Worm (Caenorhabditis elegans) whole organism, young adult: ENCODE data around the gene F20E11.17.

Experiments used
- F55B11.4 ChIP-seq: sonication (generic microtip); optimal IDR thresholded peaks from 2 replicates; lab custom pipeline; 2016; ENCODE audit warnings: missing compliant biosample characterization, missing genetic modification characterization, borderline replicate concordance; ENCODE audit not compliant: insufficient read depth
- efl-1 ChIP-seq: fragments of 150-350 bp; optimal IDR thresholded peaks from 2 replicates; lab custom pipeline; 2014; ENCODE audit warnings: missing biosample characterization, missing genetic modification reagents, missing genetic modification characterization
- tbx-9 ChIP-seq: sonication (generic microtip); optimal IDR thresholded peaks from 2 replicates; lab custom pipeline; 2016; ENCODE audit warnings: borderline replicate concordance, missing genetic modification characterization, inconsistent platforms, missing compliant biosample characterization
- unc-62 ChIP-seq: fragments of 150-350 bp; optimal IDR thresholded peaks from 2 replicates; lab custom pipeline; 2014; ENCODE audit warnings: missing biosample characterization, missing genetic modification reagents, missing genetic modification characterization

DNA sequence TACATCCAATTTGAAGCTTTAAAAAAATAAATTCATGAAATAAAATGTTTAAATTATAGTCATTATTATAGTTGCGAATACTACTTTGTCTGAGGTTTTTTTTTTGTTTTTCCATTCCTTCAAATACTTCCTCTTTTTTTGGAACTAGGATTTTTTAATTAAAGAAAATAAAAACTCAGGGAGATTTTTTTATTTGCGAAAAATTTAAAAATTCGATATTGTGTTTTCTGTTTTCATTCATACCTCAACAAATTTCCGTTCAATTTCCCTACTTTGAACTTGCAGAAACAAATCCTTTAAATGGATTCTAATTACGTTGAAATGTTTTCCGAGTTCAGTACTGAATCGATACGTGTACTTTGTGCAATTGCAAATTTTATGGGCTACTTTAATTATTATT lies 39.4 kb upstream of the F20E11.17 start, which contains the start of gene srw-32:
- TF ChIP-seq tbx-9 (tag; lab: Kevin White, UChicago) (no peak), F55B11.4 (no peak), unc-62 (GFP tag; lab: Kevin White, UChicago) (no peak), efl-1 (GFP tag; lab: Kevin White, UChicago) (no peak)
